Worm (Caenorhabditis elegans): ENCODE data around the gene dhs-29.

DNA sequence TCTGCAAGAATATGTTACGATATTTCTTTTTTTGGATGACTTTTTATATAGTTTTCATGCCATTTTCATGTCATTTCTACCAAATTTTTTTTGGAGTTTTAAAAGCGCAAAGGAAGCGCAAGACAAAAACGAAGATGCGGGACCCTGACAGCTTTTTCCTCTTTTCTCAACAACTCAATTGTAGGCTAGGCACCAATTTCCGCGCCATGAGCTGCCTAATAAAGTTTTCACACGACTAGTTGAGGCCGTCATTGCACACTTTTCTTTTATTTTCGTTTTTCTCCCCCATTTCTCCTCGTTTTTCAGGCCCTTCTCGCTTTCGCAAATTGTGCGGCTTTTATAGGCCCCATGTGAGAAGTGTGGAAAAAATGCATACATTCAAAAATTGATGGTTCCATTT lies 15.1 kb upstream of the dhs-29 start:
- TF ChIP-seq mes-4 (tag; optimal IDR thresholded peaks at IDR 0.05) (no peak), pha-4 (tag; optimal IDR thresholded peaks at IDR 0.05) (no peak)
